Worm (Caenorhabditis elegans): ENCODE data around the gene F16F9.1.
A peak's percentile ranks its signal among the peaks of the same experiment; 100 is the strongest.

F16F9.1 gene

DNA sequence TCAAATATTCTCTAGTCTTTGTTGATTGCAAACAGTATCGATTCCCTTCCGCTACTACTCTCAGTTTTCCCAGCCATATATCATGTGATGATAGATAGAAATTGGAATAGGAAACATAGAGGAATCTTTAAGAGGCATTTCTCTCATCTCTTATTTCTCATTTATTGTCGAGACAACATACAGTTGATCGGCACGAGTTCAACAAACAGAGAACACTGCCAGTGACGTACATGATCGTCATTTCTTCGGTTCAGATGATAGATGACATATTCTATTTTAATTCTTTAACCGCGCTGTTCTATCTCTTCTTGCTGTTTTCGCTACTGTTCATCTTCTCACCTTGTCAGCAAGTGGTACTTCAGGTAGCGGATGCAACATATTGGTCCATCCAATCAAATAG lies 28.9 kb downstream of the F16F9.1 start (continued):
- TF ChIP-seq T26A8.4 (GFP tag; IDR thresholded peaks at IDR 0.05) (no peak), Y105C5A.15 (GFP tag; IDR thresholded peaks at IDR 0.05) (no peak), ZK337.2 (GFP tag; IDR thresholded peaks at IDR 0.05) (no peak), fkh-10 (GFP tag; optimal IDR thresholded peaks at IDR 0.05) (no peak), dmd-9 (GFP tag; IDR thresholded peaks at IDR 0.05) (no peak), dve-1 (tag; optimal IDR thresholded peaks at IDR 0.05; ENCODE audit: insufficient read depth) (peak; percentile 40), tra-1 (GFP tag; IDR thresholded peaks at IDR 0.05) (peak; percentile 41; the same call in 1 of the 2 replicates), attf-4 (tag; optimal IDR thresholded peaks at IDR 0.05) (no peak), ceh-32 (tag; optimal IDR thresholded peaks at IDR 0.05; ENCODE audit: poor library complexity) (no peak), F10B5.3 (tag; optimal IDR thresholded peaks at IDR 0.05) (no peak), snpc-4 (tag; optimal IDR thresholded peaks at IDR 0.05) (no peak), ama-1 (optimal IDR thresholded peaks at IDR 0.05) (no peak), jun-1 (tag; optimal IDR thresholded peaks at IDR 0.05) (no peak), daf-12 (tag; optimal IDR thresholded peaks at IDR 0.05) (no peak), R02D3.7 (tag; optimal IDR thresholded peaks at IDR 0.05) (no peak), lin-13 (GFP tag; optimal IDR thresholded peaks at IDR 0.05) (no peak), vab-7 (GFP tag; IDR thresholded peaks at IDR 0.05) (no peak), F26F4.8 (GFP tag; conservative IDR thresholded peaks at IDR 0.05) (no peak), lin-29 (GFP tag; IDR thresholded peaks at IDR 0.05) (no peak), ceh-28 (tag; optimal IDR thresholded peaks at IDR 0.05) (no peak), Y48G9A.11 (GFP tag; IDR thresholded peaks at IDR 0.05) (no peak), hif-1 (tag; optimal IDR thresholded peaks at IDR 0.05) (no peak), unc-130 (GFP tag; optimal IDR thresholded peaks at IDR 0.05) (no peak), daf-8 (GFP tag; IDR thresholded peaks at IDR 0.05) (no peak), F44E2.7 (GFP tag; IDR thresholded peaks at IDR 0.05) (no peak), nhr-237 (tag; optimal IDR thresholded peaks at IDR 0.05) (peak; percentile 47), ceh-82 (tag; optimal IDR thresholded peaks at IDR 0.05) (no peak)

DNA sequence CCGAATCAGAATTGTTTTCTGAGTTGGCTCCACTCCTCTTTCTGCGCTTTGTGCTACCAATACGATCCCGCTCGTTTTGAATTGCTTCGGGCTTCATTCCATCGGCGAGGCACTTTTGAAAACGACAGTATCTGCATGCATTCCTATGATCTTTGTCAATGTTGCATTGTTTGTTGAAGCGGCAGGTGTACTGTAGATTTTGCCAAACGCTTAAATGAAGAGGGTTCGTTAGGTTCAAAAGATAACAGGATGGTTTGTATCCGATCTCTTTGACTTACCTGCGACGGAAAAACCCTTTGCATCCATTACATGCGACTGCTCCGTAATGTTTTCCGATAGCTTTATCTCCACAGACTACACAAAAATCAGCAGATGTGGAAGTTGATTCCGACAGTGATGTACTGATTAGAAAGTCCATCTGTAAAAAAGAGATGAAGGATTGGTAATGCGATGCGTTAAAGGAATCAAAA lies 29.6 kb downstream of the F16F9.1 start, which contains the start of gene nhr-14:
TSS of gene nhr-14 (minus strand) at position 420 of the 470 bp plus-strand sequence.
- TF ChIP-seq daf-12 (tag; optimal IDR thresholded peaks at IDR 0.05) (no peak), zfp-2 (tag; optimal IDR thresholded peaks at IDR 0.05) (no peak), ama-1 (optimal IDR thresholded peaks at IDR 0.05) (no peak), lin-15B (tag; optimal IDR thresholded peaks at IDR 0.05) (no peak), lin-38 (GFP tag; IDR thresholded peaks at IDR 0.05) (no peak), unc-62 (GFP tag; optimal IDR thresholded peaks at IDR 0.05 in 1 of 2) (peak in 1 of 2 experiments; percentile 82), unc-62 (tag; optimal IDR thresholded peaks at IDR 0.05) (no peak), aha-1 (tag) (peak; percentile 74), hlh-30 (tag; optimal IDR thresholded peaks at IDR 0.05; ENCODE audit: insufficient read depth) (no peak), vab-7 (GFP tag; IDR thresholded peaks at IDR 0.05) (no peak), pha-4 (GFP tag; IDR thresholded peaks at IDR 0.05) (no peak), pha-4 (tag; optimal IDR thresholded peaks at IDR 0.05) (no peak)

DNA sequence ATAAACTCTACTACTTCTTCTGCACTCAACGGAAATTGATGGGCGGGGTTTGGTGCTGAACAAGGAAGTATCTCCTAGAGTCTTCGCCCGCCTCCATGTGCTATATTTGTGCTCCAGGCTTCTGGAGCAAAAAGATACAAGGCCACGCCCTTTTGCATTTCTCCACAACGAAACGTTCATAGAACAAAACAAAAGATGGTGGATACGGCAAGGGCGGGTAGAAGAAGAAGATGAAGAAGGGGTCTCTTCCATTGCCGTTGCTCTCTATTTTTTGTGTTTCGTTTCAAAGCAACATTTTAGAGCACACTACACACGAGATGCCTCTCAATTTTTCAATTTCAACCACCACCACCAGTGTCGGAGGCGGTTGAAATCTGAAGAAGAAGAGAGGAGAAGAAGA lies 30.1 kb downstream of the F16F9.1 start:
- TF ChIP-seq mes-2 (tag; optimal IDR thresholded peaks at IDR 0.05; ENCODE audit: poor library complexity, severe bottlenecking) = peak; percentile 11
- TF ChIP-seq hlh-30 (tag; optimal IDR thresholded peaks at IDR 0.05; ENCODE audit: insufficient read depth) = peak; percentile 7
- TF ChIP-seq fkh-10 (GFP tag; optimal IDR thresholded peaks at IDR 0.05) = peak; percentile 61
- peak in 1 of 2 experiments; percentile 46 for TF ChIP-seq mdl-1 (tag; optimal IDR thresholded peaks at IDR 0.05)
- peak; percentile 77 for TF ChIP-seq aha-1 (tag)
- no peak for TF ChIP-seq vab-7 (GFP tag; IDR thresholded peaks at IDR 0.05)
- 0 out of 2 replicates have a peak, but pooled peaks have one; percentile 6 for TF ChIP-seq dmd-6 (GFP tag; IDR thresholded peaks at IDR 0.05)
- peak; percentile 31 for TF ChIP-seq gei-8 (GFP tag; optimal IDR thresholded peaks at IDR 0.05)
- peak in 1 of 2 experiments; percentile 10 for TF ChIP-seq lsy-2 (tag; optimal IDR thresholded peaks at IDR 0.05)
- TF ChIP-seq tra-1 (GFP tag; IDR thresholded peaks at IDR 0.05) = 0 out of 2 replicates have a peak, but pooled peaks have one; percentile 27
- no peak for TF ChIP-seq mxl-2 (GFP tag; conservative IDR thresholded peaks at IDR 0.05)
- no peak for TF ChIP-seq arid-1 (GFP tag; conservative IDR thresholded peaks at IDR 0.05)
- TF ChIP-seq lin-38 (GFP tag; IDR thresholded peaks at IDR 0.05) = no peak
- TF ChIP-seq mep-1 (tag; optimal IDR thresholded peaks at IDR 0.05) = peak; percentile 12
